Worm (Caenorhabditis elegans) whole organism, L1 larva: ENCODE measurements around the gene fbxa-167.
"Not testable (repeated sequence)": the region's sequence is repeated elsewhere in the genome, so short reads cannot be mapped to it uniquely, and the experiment has no call there.

Source experiments
- F16B12.6 ChIP-seq: fragments of 150-350 bp; optimal IDR thresholded peaks from 2 replicates; lab custom pipeline; 2014; ENCODE audit warnings: missing biosample characterization, missing genetic modification characterization
- ama-1 ChIP-seq: fragments of 150-350 bp; optimal IDR thresholded peaks from 2 replicates; lab custom pipeline; 2014
- blmp-1 ChIP-seq: fragments of 150-350 bp; optimal IDR thresholded peaks from 2 replicates; lab custom pipeline; 2014; ENCODE audit warnings: missing biosample characterization, missing genetic modification characterization
- ceh-63 ChIP-seq: fragments of 200-800 bp; sonication (Bioruptor generic); optimal IDR thresholded peaks from 2 replicates; lab custom pipeline; 2018; ENCODE audit warnings: mild to moderate bottlenecking, missing genetic modification characterization, missing compliant biosample characterization
- ceh-8 ChIP-seq: fragments of 200-800 bp; sonication (Bioruptor generic); optimal IDR thresholded peaks from 2 replicates; lab custom pipeline; 2018; ENCODE audit warnings: mild to moderate bottlenecking, missing genetic modification characterization, moderate library complexity, missing compliant biosample characterization
- ceh-88 ChIP-seq: fragments of 200-800 bp; sonication (Bioruptor generic); IDR thresholded peaks from 2 replicates; pipeline ENCODE4 v1.3.6; 2022; ENCODE audit warnings: missing genetic modification characterization, missing compliant biosample characterization
- ceh-90 ChIP-seq: sonication (generic microtip); optimal IDR thresholded peaks from 2 replicates; lab custom pipeline; 2016; ENCODE audit warnings: missing genetic modification characterization, missing compliant biosample characterization
- ces-1 ChIP-seq: fragments of 150-350 bp; optimal IDR thresholded peaks from 2 replicates; lab custom pipeline; 2014; ENCODE audit warnings: missing biosample characterization, missing genetic modification reagents, missing genetic modification characterization
- dsc-1 ChIP-seq: sonication (generic microtip); optimal IDR thresholded peaks from 2 replicates; lab custom pipeline; 2016; ENCODE audit warnings: mild to moderate bottlenecking, missing genetic modification characterization, missing compliant biosample characterization
- efl-1 ChIP-seq, 4 experiments: fragments of 150-350 bp; optimal IDR thresholded peaks in 3 of 4; peaks in 1 of 4; 1 replicate in 1 of 4; 2 replicates in 3 of 4; lab custom pipeline; 2014; ENCODE audit warnings: missing biosample characterization in 2 of 4, missing genetic modification characterization in 2 of 4, missing genetic modification reagents in 2 of 4
- efl-3 ChIP-seq: fragments of 200-800 bp; sonication (Bioruptor generic); optimal IDR thresholded peaks from 2 replicates; lab custom pipeline; 2018; ENCODE audit warnings: mild to moderate bottlenecking, missing genetic modification characterization, missing compliant biosample characterization
- egl-27 ChIP-seq, 2 experiments: fragments of 150-350 bp in 1 of 2; sonication (generic microtip); optimal IDR thresholded peaks; 3 replicates each; lab custom pipeline; 2017 to 2018; ENCODE audit warnings: missing biosample characterization in 2 of 2, missing genetic modification characterization in 2 of 2, missing genetic modification reagents in 2 of 2
- elt-2 ChIP-seq: sonication (generic microtip); optimal IDR thresholded peaks from 2 replicates; lab custom pipeline; 2016; ENCODE audit warnings: missing genetic modification characterization, mild to moderate bottlenecking, inconsistent platforms, missing compliant biosample characterization, missing genetic modification reagents
- elt-3 ChIP-seq, 6 experiments: fragments of 150-350 bp in 1 of 6; sonication (generic microtip); optimal IDR thresholded peaks; 2 replicates each; lab custom pipeline; 2017 to 2018; ENCODE audit warnings: missing biosample characterization in 6 of 6, missing genetic modification characterization in 6 of 6, inconsistent platforms in 1 of 6
- fkh-10 ChIP-seq: sonication (generic microtip); optimal IDR thresholded peaks from 2 replicates; lab custom pipeline; 2017; ENCODE audit warnings: missing biosample characterization, missing genetic modification reagents, missing genetic modification characterization
- fkh-4 ChIP-seq: sonication (generic microtip); optimal IDR thresholded peaks from 2 replicates; lab custom pipeline; 2016; ENCODE audit warnings: missing compliant biosample characterization, missing genetic modification characterization, borderline replicate concordance
- fos-1 ChIP-seq: fragments of 150-350 bp; optimal IDR thresholded peaks from 2 replicates; lab custom pipeline; 2014; ENCODE audit warnings: missing biosample characterization, missing genetic modification characterization
- grh-1 ChIP-seq: fragments of 200-800 bp; sonication (Bioruptor generic); IDR thresholded peaks from 2 replicates; pipeline ENCODE4 v1.3.6; 2022; ENCODE audit warnings: missing genetic modification reagents, missing genetic modification characterization, missing compliant biosample characterization
- hpl-2 ChIP-seq: fragments of 150-350 bp; optimal IDR thresholded peaks from 2 replicates; lab custom pipeline; 2014; ENCODE audit warnings: missing biosample characterization, missing genetic modification reagents, missing genetic modification characterization
- irx-1 ChIP-seq: sonication (generic microtip); optimal IDR thresholded peaks from 2 replicates; lab custom pipeline; 2016; ENCODE audit warnings: missing genetic modification characterization, missing compliant biosample characterization
- lin-14 ChIP-seq: fragments of 200-800 bp; sonication (Bioruptor generic); optimal IDR thresholded peaks from 2 replicates; lab custom pipeline; 2018; ENCODE audit warnings: mild to moderate bottlenecking, missing genetic modification characterization, moderate library complexity, missing compliant biosample characterization
- lin-15B ChIP-seq: fragments of 150-350 bp; sonication (generic microtip); optimal IDR thresholded peaks from 3 replicates; lab custom pipeline; 2014; ENCODE audit warnings: missing biosample characterization, missing genetic modification characterization
- lin-35 ChIP-seq, 2 experiments: fragments of 150-350 bp; optimal IDR thresholded peaks; 2 replicates each; lab custom pipeline; 2014; ENCODE audit warnings: missing biosample characterization in 2 of 2, missing genetic modification characterization in 2 of 2, missing genetic modification reagents in 2 of 2
- lsy-2 ChIP-seq, 2 experiments: fragments of 150-350 bp; optimal IDR thresholded peaks; 2 replicates each; lab custom pipeline; 2014; ENCODE audit warnings: missing biosample characterization in 2 of 2, missing genetic modification characterization in 2 of 2
- mdl-1 ChIP-seq, 2 experiments: fragments of 150-350 bp; optimal IDR thresholded peaks; 2 replicates each; lab custom pipeline; 2014 to 2017; ENCODE audit warnings: missing biosample characterization in 2 of 2, missing genetic modification characterization in 2 of 2, inconsistent platforms in 1 of 2
- mef-2 ChIP-seq: fragments of 150-350 bp; optimal IDR thresholded peaks from 2 replicates; lab custom pipeline; 2014; ENCODE audit warnings: missing biosample characterization, missing genetic modification characterization
- mep-1 ChIP-seq: fragments of 150-350 bp; optimal IDR thresholded peaks from 2 replicates; lab custom pipeline; 2014; ENCODE audit warnings: missing biosample characterization, missing genetic modification characterization
- nhr-19 ChIP-seq: fragments of 200-800 bp; sonication (Bioruptor generic); conservative IDR thresholded peaks from 2 replicates; pipeline ENCODE4 v1.3.6; 2022; ENCODE audit warnings: missing genetic modification characterization, missing compliant biosample characterization
- nhr-20 ChIP-seq: sonication (generic microtip); optimal IDR thresholded peaks from 2 replicates; lab custom pipeline; 2016; ENCODE audit warnings: mild to moderate bottlenecking, missing genetic modification characterization, missing compliant biosample characterization
- nhr-28 ChIP-seq: fragments of 150-350 bp; optimal IDR thresholded peaks from 2 replicates; lab custom pipeline; 2014; ENCODE audit warnings: missing biosample characterization, missing genetic modification characterization
- nhr-71 ChIP-seq: sonication (generic microtip); optimal IDR thresholded peaks from 2 replicates; lab custom pipeline; 2016; ENCODE audit warnings: mild to moderate bottlenecking, missing genetic modification characterization, moderate library complexity, missing compliant biosample characterization
- nhr-76 ChIP-seq: sonication (generic microtip); optimal IDR thresholded peaks from 2 replicates; lab custom pipeline; 2017; ENCODE audit warnings: missing biosample characterization, missing genetic modification characterization
- nhr-84 ChIP-seq: sonication (generic microtip); optimal IDR thresholded peaks from 2 replicates; lab custom pipeline; 2017; ENCODE audit warnings: missing biosample characterization, missing genetic modification characterization
- nhr-85 ChIP-seq: sonication (generic microtip); peaks from one replicate; lab custom pipeline; 2016; ENCODE audit warnings: missing genetic modification characterization, inconsistent platforms, missing compliant biosample characterization
- nhr-90 ChIP-seq: sonication (generic microtip); optimal IDR thresholded peaks from 2 replicates; lab custom pipeline; 2016; ENCODE audit warnings: mild to moderate bottlenecking, missing genetic modification characterization, missing compliant biosample characterization; ENCODE audit not compliant: poor library complexity
- pqm-1 ChIP-seq: sonication (generic microtip); optimal IDR thresholded peaks from 3 replicates; lab custom pipeline; 2017; ENCODE audit warnings: missing biosample characterization, missing genetic modification characterization
- snu-23 ChIP-seq: sonication (generic microtip); optimal IDR thresholded peaks from 2 replicates; lab custom pipeline; 2016; ENCODE audit warnings: missing genetic modification characterization, missing compliant biosample characterization
- sox-4 ChIP-seq: sonication (generic microtip); optimal IDR thresholded peaks from 2 replicates; lab custom pipeline; 2016; ENCODE audit warnings: missing genetic modification characterization, missing compliant biosample characterization
- sptf-1 ChIP-seq: fragments of 150-350 bp; optimal IDR thresholded peaks from 2 replicates; lab custom pipeline; 2014; ENCODE audit warnings: missing biosample characterization, missing genetic modification characterization
- tlp-1 ChIP-seq: fragments of 150-350 bp; optimal IDR thresholded peaks from 2 replicates; lab custom pipeline; 2014; ENCODE audit warnings: missing biosample characterization, missing genetic modification characterization
- unc-86 ChIP-seq: sonication (generic microtip); optimal IDR thresholded peaks from 2 replicates; lab custom pipeline; 2016; ENCODE audit warnings: missing genetic modification characterization, missing compliant biosample characterization
- unc-98 ChIP-seq: fragments of 200-800 bp; sonication (Bioruptor generic); IDR thresholded peaks from 2 replicates; pipeline ENCODE4 v1.3.6; 2022; ENCODE audit warnings: missing genetic modification characterization, missing compliant biosample characterization
- ztf-4 ChIP-seq: fragments of 150-350 bp; optimal IDR thresholded peaks from 2 replicates; lab custom pipeline; 2014; ENCODE audit warnings: missing biosample characterization, missing genetic modification characterization

fbxa-167 gene

ce11 chrII:13640210-13640609 lies 1.1 kb upstream of the fbxa-167 start:
- TF ChIP-seq efl-1 (optimal IDR thresholded peaks at IDR 0.05; lab: Kevin White, UChicago) (peak in 1 of 2 experiments; percentile 20), efl-1 (GFP tag; optimal IDR thresholded peaks at IDR 0.05 in 1 of 2; lab: Kevin White, UChicago) (peak in 1 of 2 experiments; percentile 58), snu-23 (GFP tag; lab: Kevin White, UChicago) (peak; percentile 21), lsy-2 (tag; optimal IDR thresholded peaks at IDR 0.05; lab: Kevin White, UChicago) (peak in 1 of 2 experiments; percentile 34), pqm-1 (tag; lab: Kevin White, UChicago) (no peak), lin-35 (GFP tag; optimal IDR thresholded peaks at IDR 0.05; lab: Kevin White, UChicago) (peak; percentile 9 to 40), lin-14 (peak; percentile 66), unc-86 (tag; lab: Kevin White, UChicago) (peak; percentile 8), ces-1 (GFP tag; lab: Kevin White, UChicago) (no peak), mef-2 (no peak), nhr-84 (tag; lab: Kevin White, UChicago) (no peak), nhr-85 (peak; percentile 72), nhr-19 (no peak), nhr-20 (tag; lab: Kevin White, UChicago) (peak; percentile 38), efl-3 (GFP tag; lab: Kevin White, UChicago) (no peak), blmp-1 (tag; lab: Kevin White, UChicago) (peak; percentile 39)

DNA sequence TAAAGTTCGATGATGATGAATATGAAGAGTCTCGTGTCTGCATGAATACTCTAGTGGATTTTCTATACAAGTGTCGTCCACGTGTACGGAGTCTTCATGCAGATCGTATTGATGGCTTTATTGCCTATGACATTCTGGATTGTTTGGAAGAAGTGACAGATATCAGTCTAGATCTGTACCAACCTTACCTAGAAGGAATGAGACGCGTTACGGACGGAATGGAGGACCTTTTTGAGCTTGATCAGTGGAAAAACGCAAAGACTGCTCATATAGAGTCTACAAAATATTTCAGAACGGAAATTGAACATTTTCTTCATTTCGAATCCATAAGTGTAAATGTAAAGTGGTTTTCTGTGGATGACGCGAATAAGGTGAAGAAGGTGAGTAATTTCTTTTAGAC lies 6.9 kb downstream of the fbxa-167 start, which contains the start of gene fbxa-169:
Gene fbxa-169, plus strand, starts transcription at position 301 of the 400 bp plus-strand sequence.
- TF ChIP-seq tlp-1 (tag; lab: Kevin White, UChicago) (no peak), dsc-1 (tag; lab: Kevin White, UChicago) (no peak), egl-27 (tag; optimal IDR thresholded peaks at IDR 0.05; lab: Kevin White, UChicago) (no peak), ceh-88 (GFP tag; lab: Robert Waterston, UW) (no peak), nhr-76 (tag; lab: Kevin White, UChicago) (no peak)

DNA sequence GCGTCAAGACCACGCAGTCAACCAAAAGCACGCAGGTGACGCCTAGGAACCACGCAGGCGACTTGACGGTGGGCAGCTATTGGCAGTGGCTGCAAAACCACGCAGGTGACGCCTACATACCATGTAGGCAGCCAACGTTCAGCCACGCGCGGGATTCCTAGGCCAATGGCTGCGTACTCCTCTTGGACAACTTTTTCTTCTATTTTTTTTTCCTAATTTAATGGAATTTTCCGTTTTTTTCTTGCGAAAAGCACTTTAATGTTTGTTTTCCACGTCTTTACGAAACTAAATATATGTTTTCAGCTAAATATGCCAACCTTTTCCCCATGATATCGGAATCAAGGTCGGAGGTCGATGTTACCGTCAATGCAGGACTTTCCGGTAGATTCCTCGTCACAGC lies 13.4 kb downstream of the fbxa-167 start, which contains the start of gene C31C9.9:
Gene C31C9.9, plus strand, starts transcription at position 301 of the 400 bp plus-strand sequence.
- TF ChIP-seq hpl-2 (GFP tag; lab: Kevin White, UChicago); F16B12.6 (tag; lab: Kevin White, UChicago); nhr-28 (tag; lab: Kevin White, UChicago): not testable (repeated sequence)

DNA sequence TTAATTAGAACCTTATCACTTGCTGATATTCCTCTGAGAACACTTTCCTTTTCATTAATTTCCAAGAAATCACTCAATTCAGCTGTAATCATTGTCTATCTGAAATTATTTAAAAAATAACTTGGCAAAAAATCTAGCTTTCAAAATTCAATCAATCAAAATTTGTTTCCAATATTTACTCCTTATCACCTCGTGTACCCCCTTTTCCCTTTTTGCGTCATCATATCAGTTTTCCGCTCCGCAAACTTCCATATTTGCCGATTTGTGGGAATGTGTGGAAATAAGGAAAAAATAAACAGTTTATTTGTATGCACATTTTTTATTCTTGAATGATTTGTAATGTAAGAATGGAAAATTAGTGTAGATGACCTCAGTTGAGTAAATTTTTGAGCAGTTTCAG lies 20.7 kb downstream of the fbxa-167 start, which contains the start of gene C31C9.6:
Gene C31C9.6, minus strand, starts transcription at position 101 of the 400 bp plus-strand sequence.
- not testable (repeated sequence) for TF ChIP-seq tlp-1 (tag; lab: Kevin White, UChicago); ceh-63 (GFP tag; lab: Kevin White, UChicago); fkh-4
- TF ChIP-seq, all 84 proteins: peak for 0; not testable (repeated sequence) for 84

- TF ChIP-seq ceh-90 (tag; lab: Kevin White, UChicago) (no peak), dsc-1 (tag; lab: Kevin White, UChicago) (no peak), ceh-8 (GFP tag; lab: Kevin White, UChicago) (no peak), mep-1 (tag; lab: Kevin White, UChicago) (no peak), nhr-90 (tag; lab: Kevin White, UChicago) (peak; percentile 17), elt-3 (tag; optimal IDR thresholded peaks at IDR 0.05; lab: Kevin White, UChicago) (peak in 2 of 6 experiments; percentile 47 to 77), blmp-1 (tag; lab: Kevin White, UChicago) (peak; percentile 50), ama-1 (lab: Kevin White, UChicago) (no peak), sox-4 (no peak), efl-1 (optimal IDR thresholded peaks at IDR 0.05; lab: Kevin White, UChicago) (no peak), efl-1 (GFP tag; optimal IDR thresholded peaks at IDR 0.05 in 1 of 2; lab: Kevin White, UChicago) (peak in 1 of 2 experiments; percentile 53), snu-23 (GFP tag; lab: Kevin White, UChicago) (no peak), ztf-4 (tag; lab: Kevin White, UChicago) (no peak), nhr-71 (tag; lab: Kevin White, UChicago) (peak; percentile 39), hpl-2 (GFP tag; lab: Kevin White, UChicago) (no peak), elt-2 (tag; lab: Kevin White, UChicago) (peak; percentile 72), nhr-19 (no peak), lsy-2 (tag; optimal IDR thresholded peaks at IDR 0.05; lab: Kevin White, UChicago) (peak in 1 of 2 experiments; percentile 78), sptf-1 (tag; lab: Kevin White, UChicago) (no peak), ces-1 (GFP tag; lab: Kevin White, UChicago) (no peak), unc-98 (no peak), efl-3 (GFP tag; lab: Kevin White, UChicago) (no peak), irx-1 (no peak), fos-1 (tag; lab: Kevin White, UChicago) (no peak), lin-15B (no peak), fkh-10 (no peak), ceh-63 (GFP tag; lab: Kevin White, UChicago) (no peak), mdl-1 (tag; optimal IDR thresholded peaks at IDR 0.05; lab: Kevin White, UChicago) (no peak), grh-1 (GFP tag; lab: Robert Waterston, UW) (no peak)
These were observed 23.1 kb downstream of the fbxa-167 start for ce11 chrII:13664416-13664815.
